Worm (Caenorhabditis elegans): ENCODE results near the gene rfp-1.
A peak's percentile ranks its signal among the peaks of the same experiment; 100 is the strongest.

DNA sequence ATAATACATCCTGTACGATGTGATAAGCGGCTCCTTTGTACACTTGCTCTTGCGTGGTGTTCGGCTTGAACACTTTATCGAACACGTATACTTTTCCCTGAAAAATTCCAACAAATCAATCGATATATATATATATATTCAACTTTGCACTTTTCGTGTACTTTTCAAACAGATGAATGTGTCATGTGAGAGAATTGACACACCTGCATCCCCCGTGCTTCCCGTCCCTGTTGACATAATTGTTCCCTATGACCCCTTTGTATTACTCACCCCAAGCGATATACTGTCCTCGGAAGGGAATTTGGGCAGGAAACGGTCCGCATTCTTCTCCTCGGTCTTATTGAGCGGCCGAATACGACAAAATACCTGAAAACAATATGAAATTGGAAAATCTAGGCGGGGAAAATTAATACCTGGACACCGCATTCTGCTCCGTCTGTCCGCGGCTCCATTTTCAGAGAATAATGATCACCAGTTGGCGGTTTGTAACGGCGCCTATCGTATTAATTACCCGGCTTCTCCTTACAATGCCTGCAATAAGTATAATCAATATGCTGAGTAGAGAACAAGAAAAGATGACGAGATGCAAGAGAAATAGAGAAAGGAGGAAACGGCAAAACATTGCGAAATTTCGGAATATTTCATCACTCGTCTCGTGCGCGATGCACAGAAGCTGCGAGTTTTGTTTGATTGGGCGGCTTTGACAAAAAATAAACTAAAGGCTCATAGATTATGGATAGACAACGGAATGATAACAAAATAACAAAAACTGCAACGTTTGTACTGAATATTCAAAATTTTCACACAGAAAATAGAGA lies 3.6 kb upstream of the rfp-1 start, which contains the start of gene unc-116:
- TF ChIP-seq sox-2 (GFP tag; IDR thresholded peaks at IDR 0.05) (peak; percentile 11; the same call in 1 of the 2 replicates), ama-1 (optimal IDR thresholded peaks at IDR 0.05) (peak; percentile 47), ceh-18 (tag; optimal IDR thresholded peaks at IDR 0.05) (no peak), pat-9 (tag; optimal IDR thresholded peaks at IDR 0.05) (no peak), nhr-232 (tag; optimal IDR thresholded peaks at IDR 0.05) (no peak), syd-9 (tag; optimal IDR thresholded peaks at IDR 0.05) (no peak), ref-2 (tag; optimal IDR thresholded peaks at IDR 0.05) (no peak)
